Worm (Caenorhabditis elegans) whole organism, midembryonic: ENCODE measurements around the gene W05E10.5.

Experiments
- T22C8.4 ChIP-seq: fragments of 200-800 bp; sonication (Bioruptor generic); IDR thresholded peaks from 2 replicates; pipeline ENCODE4 v1.3.6; 2022; ENCODE audit warnings: missing genetic modification characterization, missing compliant biosample characterization
- ref-1 ChIP-seq: fragments of 200-800 bp; sonication (Bioruptor generic); conservative IDR thresholded peaks from 2 replicates; pipeline ENCODE4 v1.3.6; 2022; ENCODE audit warnings: missing genetic modification reagents, missing genetic modification characterization, missing compliant biosample characterization
- tab-1 ChIP-seq: fragments of 200-800 bp; sonication (Bioruptor generic); IDR thresholded peaks from 2 replicates; pipeline ENCODE4 v1.3.6; 2022; ENCODE audit warnings: missing genetic modification characterization, missing compliant biosample characterization
- ztf-29 ChIP-seq: fragments of 200-800 bp; sonication (Bioruptor generic); IDR thresholded peaks from 2 replicates; pipeline ENCODE4 v1.3.6; 2022; ENCODE audit warnings: missing genetic modification reagents, missing genetic modification characterization, missing compliant biosample characterization

- no peak for TF ChIP-seq T22C8.4 (GFP tag; lab: Robert Waterston, UW)
- TF ChIP-seq ref-1 (GFP tag; lab: Robert Waterston, UW) = no peak
- no peak for TF ChIP-seq tab-1
- TF ChIP-seq ztf-29 = no peak
Observed at ce11 chrV:11733460-11733859, 38.0 kb upstream of the W05E10.5 start, which contains the start of gene npp-22.
